Worm (Caenorhabditis elegans): ENCODE results near the gene R10H10.3.

R10H10.3 gene

ce11 chrIV:10373772-10374288 is 14.5 kb upstream of the R10H10.3 start, which contains the start of gene mpz-5 (continued):
- TF ChIP-seq ets-5 (GFP tag; IDR thresholded peaks at IDR 0.05) (no peak), pax-3 (tag; optimal IDR thresholded peaks at IDR 0.05) (no peak), sox-4 (tag; optimal IDR thresholded peaks at IDR 0.05) (peak; percentile 37), tbx-2 (tag; optimal IDR thresholded peaks at IDR 0.05) (peak; percentile 83), nhr-20 (tag; optimal IDR thresholded peaks at IDR 0.05) (peak; percentile 79), aha-1 (tag; optimal IDR thresholded peaks at IDR 0.05) (no peak), unc-30 (tag; optimal IDR thresholded peaks at IDR 0.05) (no peak), elt-2 (tag; optimal IDR thresholded peaks at IDR 0.05) (peak; percentile 47), blmp-1 (tag; optimal IDR thresholded peaks at IDR 0.05) (peak; percentile 66)

DNA sequence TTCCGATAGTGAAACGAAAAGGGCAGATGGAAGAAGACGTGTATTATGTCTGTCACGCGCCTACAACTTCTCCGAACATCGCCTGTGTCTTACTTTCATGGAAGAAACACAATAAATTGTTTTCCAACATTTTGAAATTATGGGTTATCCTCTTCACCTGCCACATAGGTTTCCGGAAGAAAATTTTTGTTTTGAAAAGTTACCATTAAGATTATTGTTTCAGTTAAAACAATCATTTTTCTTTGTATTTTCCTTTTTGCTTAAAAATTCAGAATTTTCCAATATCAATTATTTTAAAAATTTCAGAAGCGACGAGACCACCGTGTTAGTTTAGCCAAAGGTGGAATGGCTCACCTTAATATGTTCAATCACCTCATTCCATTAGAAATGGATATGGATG is 13.7 kb upstream of the R10H10.3 start, which contains the start of gene mask-1:
TSS of gene mask-1 (plus strand) at position 301 of the 400 bp plus-strand sequence.
- TF ChIP-seq blmp-1 (tag; optimal IDR thresholded peaks at IDR 0.05) (peak; percentile 23), vab-15 (tag; optimal IDR thresholded peaks at IDR 0.05) (no peak)

- TF ChIP-seq egl-13 (tag; optimal IDR thresholded peaks at IDR 0.05), result peak; percentile 40
- TF ChIP-seq tbx-2 (tag; optimal IDR thresholded peaks at IDR 0.05), result peak; percentile 50
- no peak for TF ChIP-seq grh-1 (GFP tag; IDR thresholded peaks at IDR 0.05)
- no peak for TF ChIP-seq snpc-4 (tag; optimal IDR thresholded peaks at IDR 0.05)
- TF ChIP-seq ztf-4 (tag; optimal IDR thresholded peaks at IDR 0.05), result peak; percentile 36
- TF ChIP-seq ceh-82 (tag; optimal IDR thresholded peaks at IDR 0.05), result peak in 1 of 3 experiments; percentile 34
- peak; percentile 12 to 24 (median 16) for TF ChIP-seq dpl-1 (GFP tag; optimal IDR thresholded peaks at IDR 0.05)
- peak; percentile 51 for TF ChIP-seq pax-3 (tag; optimal IDR thresholded peaks at IDR 0.05)
- TF ChIP-seq unc-30 (tag; optimal IDR thresholded peaks at IDR 0.05), result no peak
- peak; percentile 60 for TF ChIP-seq nhr-20 (tag; optimal IDR thresholded peaks at IDR 0.05)
- TF ChIP-seq ama-1 (optimal IDR thresholded peaks at IDR 0.05), result no peak
- peak; percentile 11 for TF ChIP-seq dsc-1 (tag; optimal IDR thresholded peaks at IDR 0.05)
- no peak for TF ChIP-seq sup-37 (GFP tag; optimal IDR thresholded peaks at IDR 0.05)
- peak; percentile 9 to 67 for TF ChIP-seq lin-35 (GFP tag; optimal IDR thresholded peaks at IDR 0.05)
- TF ChIP-seq nhr-11 (tag; optimal IDR thresholded peaks at IDR 0.05), result no peak
- no peak for TF ChIP-seq vab-15 (tag; optimal IDR thresholded peaks at IDR 0.05)
- no peak for TF ChIP-seq unc-130 (tag; optimal IDR thresholded peaks at IDR 0.05)
- TF ChIP-seq ztf-11 (tag; optimal IDR thresholded peaks at IDR 0.05), result peak in 1 of 2 experiments; percentile 40
- TF ChIP-seq xbp-1 (tag; optimal IDR thresholded peaks at IDR 0.05), result peak; percentile 12
- TF ChIP-seq lin-15B (tag; optimal IDR thresholded peaks at IDR 0.05), result no peak
- TF ChIP-seq elt-3 (tag; optimal IDR thresholded peaks at IDR 0.05), result peak in 1 of 6 experiments; percentile 48
- TF ChIP-seq fkh-10 (GFP tag; optimal IDR thresholded peaks at IDR 0.05), result peak; percentile 8
- TF ChIP-seq fkh-8 (tag; optimal IDR thresholded peaks at IDR 0.05), result no peak
- TF ChIP-seq C34B4.2 (tag; optimal IDR thresholded peaks at IDR 0.05), result no peak
- TF ChIP-seq elt-2 (tag; optimal IDR thresholded peaks at IDR 0.05), result peak; percentile 14
- no peak for TF ChIP-seq nhr-28 (tag; optimal IDR thresholded peaks at IDR 0.05)
- peak; percentile 12 to 28 for TF ChIP-seq lsy-2 (tag; optimal IDR thresholded peaks at IDR 0.05)
- TF ChIP-seq rnt-1 (tag; optimal IDR thresholded peaks at IDR 0.05), result peak; percentile 68
- no peak for TF ChIP-seq ceh-63 (GFP tag; optimal IDR thresholded peaks at IDR 0.05)
- TF ChIP-seq mep-1 (tag; optimal IDR thresholded peaks at IDR 0.05), result peak; percentile 65
- no peak for TF ChIP-seq lir-3 (tag; optimal IDR thresholded peaks at IDR 0.05; ENCODE audit: poor library complexity)
- TF ChIP-seq swsn-7 (tag; optimal IDR thresholded peaks at IDR 0.05), result peak; percentile 34
- TF ChIP-seq sox-4 (tag; optimal IDR thresholded peaks at IDR 0.05), result no peak
- no peak for TF ChIP-seq lin-39 (tag; optimal IDR thresholded peaks at IDR 0.05)
- peak; percentile 47 for TF ChIP-seq nhr-90 (tag; optimal IDR thresholded peaks at IDR 0.05; ENCODE audit: poor library complexity)
- peak; percentile 55 for TF ChIP-seq nhr-47 (tag; optimal IDR thresholded peaks at IDR 0.05)
- peak; percentile 18; the same call in 1 of the 2 replicates for TF ChIP-seq isw-1 (GFP tag; IDR thresholded peaks at IDR 0.05)
- no peak for TF ChIP-seq unc-98 (GFP tag; IDR thresholded peaks at IDR 0.05)
- TF ChIP-seq blmp-1 (tag; optimal IDR thresholded peaks at IDR 0.05), result peak; percentile 60
- no peak for TF ChIP-seq nhr-12 (tag; optimal IDR thresholded peaks at IDR 0.05)
- peak; percentile 32 to 36 for TF ChIP-seq efl-1 (optimal IDR thresholded peaks at IDR 0.05)
- peak; percentile 41 to 94 for TF ChIP-seq efl-1 (GFP tag; optimal IDR thresholded peaks at IDR 0.05 in 1 of 2)
- TF ChIP-seq nhr-71 (tag; optimal IDR thresholded peaks at IDR 0.05), result peak; percentile 74
- TF ChIP-seq nhr-85 (tag), result peak; percentile 77
- TF ChIP-seq unc-86 (tag; optimal IDR thresholded peaks at IDR 0.05), result peak; percentile 10
Measured at ce11 chrIV:10380626-10381025, 7.7 kb upstream of the R10H10.3 start.
